Worm (Caenorhabditis elegans) whole organism, L3 larva: ENCODE data around the gene D1053.4.

Source experiments
- ZK546.5 ChIP-seq: sonication (generic microtip); optimal IDR thresholded peaks from 2 replicates; lab custom pipeline; 2017; ENCODE audit warnings: missing biosample characterization, missing genetic modification characterization
- aly-2 ChIP-seq: fragments of 150-350 bp; optimal IDR thresholded peaks from 2 replicates; lab custom pipeline; 2014; ENCODE audit warnings: missing biosample characterization, missing genetic modification characterization
- ama-1 ChIP-seq: fragments of 150-350 bp; optimal IDR thresholded peaks from 2 replicates; lab custom pipeline; 2018
- ceh-16 ChIP-seq: sonication (generic microtip); optimal IDR thresholded peaks from 2 replicates; lab custom pipeline; 2017; ENCODE audit warnings: missing biosample characterization, missing genetic modification characterization
- ceh-28 ChIP-seq: fragments of 150-350 bp; optimal IDR thresholded peaks from 2 replicates; lab custom pipeline; 2014; ENCODE audit warnings: missing biosample characterization, missing genetic modification reagents, missing genetic modification characterization
- ceh-82 ChIP-seq: fragments of 150-350 bp; optimal IDR thresholded peaks from 2 replicates; lab custom pipeline; 2014; ENCODE audit warnings: missing biosample characterization, missing genetic modification characterization
- ceh-9 ChIP-seq: sonication (generic microtip); optimal IDR thresholded peaks from 2 replicates; lab custom pipeline; 2018; ENCODE audit warnings: missing biosample characterization, missing genetic modification characterization
- daf-12 ChIP-seq: fragments of 150-350 bp; optimal IDR thresholded peaks from 2 replicates; lab custom pipeline; 2014; ENCODE audit warnings: missing biosample characterization, missing genetic modification reagents, missing genetic modification characterization
- egl-27 ChIP-seq: sonication (generic microtip); optimal IDR thresholded peaks from 4 replicates; lab custom pipeline; 2017; ENCODE audit warnings: missing biosample characterization, missing genetic modification reagents, missing genetic modification characterization
- egl-5 ChIP-seq: fragments of 150-350 bp; optimal IDR thresholded peaks from 2 replicates; lab custom pipeline; 2017; ENCODE audit warnings: missing biosample characterization, missing genetic modification reagents, missing genetic modification characterization, inconsistent platforms
- elt-1 ChIP-seq: fragments of 150-350 bp; optimal IDR thresholded peaks from 2 replicates; lab custom pipeline; 2014; ENCODE audit warnings: missing biosample characterization, missing genetic modification characterization
- elt-2 ChIP-seq: sonication (generic microtip); optimal IDR thresholded peaks from 2 replicates; lab custom pipeline; 2016; ENCODE audit warnings: missing genetic modification reagents, mild to moderate bottlenecking, missing genetic modification characterization, missing compliant biosample characterization
- eor-1 ChIP-seq, 2 experiments: fragments of 150-350 bp; optimal IDR thresholded peaks; 2 replicates each; lab custom pipeline; 2014 to 2018; ENCODE audit warnings: missing biosample characterization in 2 of 2, missing genetic modification characterization in 2 of 2
- fkh-10 ChIP-seq: sonication (generic microtip); optimal IDR thresholded peaks from 2 replicates; lab custom pipeline; 2017; ENCODE audit warnings: missing biosample characterization, missing genetic modification reagents, missing genetic modification characterization
- fkh-2 ChIP-seq: fragments of 150-350 bp; optimal IDR thresholded peaks from 2 replicates; lab custom pipeline; 2014; ENCODE audit warnings: missing biosample characterization, missing genetic modification reagents, missing genetic modification characterization
- fos-1 ChIP-seq: fragments of 150-350 bp; optimal IDR thresholded peaks from 2 replicates; lab custom pipeline; 2014; ENCODE audit warnings: missing biosample characterization, missing genetic modification characterization
- hmg-11 ChIP-seq: sonication (generic microtip); optimal IDR thresholded peaks from 2 replicates; lab custom pipeline; 2016; ENCODE audit warnings: missing genetic modification characterization, missing compliant biosample characterization
- lin-15B ChIP-seq: fragments of 150-350 bp; optimal IDR thresholded peaks from 2 replicates; lab custom pipeline; 2014; ENCODE audit warnings: missing biosample characterization, missing genetic modification characterization
- lin-39 ChIP-seq: fragments of 150-350 bp; optimal IDR thresholded peaks from 2 replicates; lab custom pipeline; 2018; ENCODE audit warnings: missing biosample characterization, missing genetic modification reagents, missing genetic modification characterization
- lsy-12 ChIP-seq: sonication (generic microtip); optimal IDR thresholded peaks from 2 replicates; lab custom pipeline; 2016; ENCODE audit warnings: mild to moderate bottlenecking, missing genetic modification characterization, missing compliant biosample characterization
- mdl-1 ChIP-seq: fragments of 150-350 bp; optimal IDR thresholded peaks from 2 replicates; lab custom pipeline; 2014; ENCODE audit warnings: missing biosample characterization, missing genetic modification characterization
- mml-1 ChIP-seq: fragments of 150-350 bp; sonication (generic microtip); optimal IDR thresholded peaks from 3 replicates; lab custom pipeline; 2014; ENCODE audit warnings: missing biosample characterization, missing genetic modification characterization
- nfya-1 ChIP-seq: sonication (generic microtip); optimal IDR thresholded peaks from 2 replicates; lab custom pipeline; 2017; ENCODE audit warnings: missing genetic modification characterization, mild to moderate bottlenecking, missing compliant biosample characterization, antibody characterized with exemption, moderate library complexity; ENCODE audit not compliant: insufficient read depth
- nhr-11 ChIP-seq: fragments of 150-350 bp; optimal IDR thresholded peaks from 2 replicates; lab custom pipeline; 2014; ENCODE audit warnings: missing biosample characterization, missing genetic modification characterization
- nhr-23 ChIP-seq: fragments of 150-350 bp; optimal IDR thresholded peaks from 2 replicates; lab custom pipeline; 2014; ENCODE audit warnings: missing biosample characterization, missing genetic modification reagents, missing genetic modification characterization
- nhr-237 ChIP-seq: fragments of 150-350 bp; optimal IDR thresholded peaks from 2 replicates; lab custom pipeline; 2014; ENCODE audit warnings: missing biosample characterization, missing genetic modification characterization
- nhr-67 ChIP-seq: fragments of 150-350 bp; optimal IDR thresholded peaks from 2 replicates; lab custom pipeline; 2014; ENCODE audit warnings: missing biosample characterization, missing genetic modification characterization
- nhr-76 ChIP-seq: fragments of 150-350 bp; sonication (generic microtip); optimal IDR thresholded peaks from 5 replicates; lab custom pipeline; 2014; ENCODE audit warnings: missing biosample characterization, missing genetic modification characterization
- nhr-77 ChIP-seq: fragments of 150-350 bp; optimal IDR thresholded peaks from 2 replicates; lab custom pipeline; 2014; ENCODE audit warnings: missing biosample characterization, missing genetic modification characterization
- pha-4 ChIP-seq: fragments of 150-350 bp; optimal IDR thresholded peaks from 2 replicates; lab custom pipeline; 2014; ENCODE audit warnings: missing biosample characterization, missing genetic modification reagents, missing genetic modification characterization
- pqm-1 ChIP-seq: fragments of 150-350 bp; optimal IDR thresholded peaks from 2 replicates; lab custom pipeline; 2017; ENCODE audit warnings: missing biosample characterization, missing genetic modification characterization, inconsistent platforms
- sea-2 ChIP-seq: fragments of 150-350 bp; sonication (generic microtip); optimal IDR thresholded peaks from 4 replicates; lab custom pipeline; 2014; ENCODE audit warnings: missing biosample characterization, missing genetic modification reagents, missing genetic modification characterization
- snpc-4 ChIP-seq: fragments of 150-350 bp; optimal IDR thresholded peaks from 2 replicates; lab custom pipeline; 2014; ENCODE audit warnings: missing biosample characterization, missing genetic modification characterization
- tbx-2 ChIP-seq: sonication (generic microtip); optimal IDR thresholded peaks from 2 replicates; lab custom pipeline; 2016; ENCODE audit warnings: mild to moderate bottlenecking, missing genetic modification characterization, missing compliant biosample characterization
- unc-39 ChIP-seq: sonication (generic microtip); optimal IDR thresholded peaks from 4 replicates; lab custom pipeline; 2017; ENCODE audit warnings: missing biosample characterization, missing genetic modification characterization
- unc-62 ChIP-seq: fragments of 150-350 bp; sonication (generic microtip); optimal IDR thresholded peaks from 4 replicates; lab custom pipeline; 2014; ENCODE audit warnings: missing biosample characterization, missing genetic modification reagents, missing genetic modification characterization
- zag-1 ChIP-seq: fragments of 150-350 bp; optimal IDR thresholded peaks from 2 replicates; lab custom pipeline; 2014; ENCODE audit warnings: missing biosample characterization, missing genetic modification characterization
- ztf-11 ChIP-seq: fragments of 150-350 bp; optimal IDR thresholded peaks from 2 replicates; lab custom pipeline; 2014; ENCODE audit warnings: missing biosample characterization, missing genetic modification characterization
- ztf-4 ChIP-seq: fragments of 150-350 bp; optimal IDR thresholded peaks from 2 replicates; lab custom pipeline; 2014; ENCODE audit warnings: missing biosample characterization, missing genetic modification characterization

The D1053.4 gene

ce11 chrX:11693092-11693491 is 30.5 kb downstream of the D1053.4 start, which contains the start of gene smcl-1 (continued):
- TF ChIP-seq eor-1 (tag; optimal IDR thresholded peaks at IDR 0.05; lab: Kevin White, UChicago) (no peak), lsy-12 (tag; lab: Kevin White, UChicago) (no peak), nhr-76 (tag; lab: Kevin White, UChicago) (no peak), fkh-2 (no peak), lin-15B (peak; percentile 41), nhr-77 (tag; lab: Kevin White, UChicago) (no peak), nhr-23 (tag; lab: Kevin White, UChicago) (no peak), fkh-10 (GFP tag; lab: Kevin White, UChicago) (no peak), pqm-1 (no peak), egl-27 (tag; lab: Kevin White, UChicago) (no peak), zag-1 (tag; lab: Kevin White, UChicago) (no peak), elt-2 (tag; lab: Kevin White, UChicago) (peak; percentile 28), daf-12 (tag; lab: Kevin White, UChicago) (no peak), ama-1 (lab: Kevin White, UChicago) (no peak), egl-5 (peak; percentile 54), mdl-1 (tag; lab: Kevin White, UChicago) (no peak), nhr-237 (tag; lab: Kevin White, UChicago) (no peak), snpc-4 (tag; lab: Kevin White, UChicago) (peak; percentile 57), ceh-82 (tag; lab: Kevin White, UChicago) (no peak), unc-62 (GFP tag; lab: Kevin White, UChicago) (no peak), ceh-9 (no peak)
- TF ChIP-seq, all 47 proteins: peak for 7

DNA sequence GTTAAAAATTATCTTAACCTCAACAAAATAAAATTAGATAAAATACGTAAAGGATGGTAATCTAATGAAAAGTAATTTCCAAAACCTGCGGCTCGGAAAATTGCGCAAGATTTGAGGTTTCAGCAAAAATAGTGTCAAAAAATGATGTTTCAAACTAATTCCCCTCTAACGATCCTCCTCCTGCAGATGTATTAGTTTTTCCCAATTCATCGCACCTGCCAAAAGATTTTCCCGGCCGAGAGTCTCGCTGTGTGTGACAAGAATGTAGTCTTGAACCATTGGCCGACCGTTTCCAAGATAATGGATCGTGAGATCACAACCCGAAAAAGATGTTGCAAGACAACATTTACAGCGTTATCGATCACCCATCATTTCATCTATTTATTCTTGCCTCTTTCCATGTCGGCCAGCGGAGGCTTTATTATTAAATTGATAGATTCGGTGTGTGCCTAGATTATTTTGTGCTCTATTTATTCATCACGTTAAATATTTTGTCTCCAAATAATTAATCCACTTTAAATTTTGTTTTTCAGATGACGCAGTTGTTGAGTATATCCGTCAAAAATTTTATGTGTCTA is 33.5 kb downstream of the D1053.4 start, which contains the start of the genes C44C10.10 and C44C10.5:
Gene C44C10.10, plus strand, starts transcription at position 301 of the 578 bp plus-strand sequence.
Gene C44C10.5, plus strand, starts transcription at position 528 of the 578 bp plus-strand sequence.
- TF ChIP-seq ZK546.5 = no peak
- TF ChIP-seq unc-39 = no peak

DNA sequence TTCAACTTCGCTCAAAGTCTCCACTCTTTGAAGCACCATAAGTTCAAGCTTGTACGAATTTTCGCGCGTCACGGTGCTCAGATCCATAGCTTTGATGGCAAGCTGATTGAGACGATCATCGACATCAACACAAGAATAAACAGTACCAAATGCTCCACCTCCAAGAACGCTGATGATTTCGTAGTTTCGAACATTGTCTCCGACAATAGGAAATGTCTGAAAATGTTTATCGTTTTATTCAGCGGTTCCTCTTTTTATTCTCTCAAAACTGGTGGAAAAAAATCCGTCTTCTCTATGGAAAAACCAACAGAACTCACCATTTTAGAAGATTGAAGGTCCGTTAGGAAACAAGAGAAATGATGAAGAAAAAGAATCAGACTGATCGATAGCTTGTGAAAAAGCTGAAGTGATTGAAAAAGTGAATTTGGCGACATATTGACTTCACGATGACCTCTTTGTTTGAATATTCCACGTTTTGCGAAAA is 35.7 kb downstream of the D1053.4 start, which contains the start of gene C44C10.7:
Gene C44C10.7, minus strand, starts transcription at position 434 of the 484 bp plus-strand sequence.
- TF ChIP-seq nhr-11 (tag; lab: Kevin White, UChicago) (no peak), daf-12 (tag; lab: Kevin White, UChicago) (no peak), nhr-23 (tag; lab: Kevin White, UChicago) (no peak), unc-39 (no peak), pha-4 (tag; lab: Kevin White, UChicago) (no peak), ceh-9 (no peak), lin-39 (tag; lab: Kevin White, UChicago) (no peak), snpc-4 (tag; lab: Kevin White, UChicago) (no peak), ztf-11 (tag; lab: Kevin White, UChicago) (no peak), ceh-16 (tag; lab: Kevin White, UChicago) (no peak), nfya-1 (tag; lab: Kevin White, UChicago) (no peak), tbx-2 (tag; lab: Kevin White, UChicago) (no peak), fos-1 (tag; lab: Kevin White, UChicago) (no peak), ama-1 (lab: Kevin White, UChicago) (no peak), ztf-4 (tag; lab: Kevin White, UChicago) (no peak), nhr-67 (tag; lab: Kevin White, UChicago) (no peak), ZK546.5 (no peak), mdl-1 (tag; lab: Kevin White, UChicago) (no peak)

DNA sequence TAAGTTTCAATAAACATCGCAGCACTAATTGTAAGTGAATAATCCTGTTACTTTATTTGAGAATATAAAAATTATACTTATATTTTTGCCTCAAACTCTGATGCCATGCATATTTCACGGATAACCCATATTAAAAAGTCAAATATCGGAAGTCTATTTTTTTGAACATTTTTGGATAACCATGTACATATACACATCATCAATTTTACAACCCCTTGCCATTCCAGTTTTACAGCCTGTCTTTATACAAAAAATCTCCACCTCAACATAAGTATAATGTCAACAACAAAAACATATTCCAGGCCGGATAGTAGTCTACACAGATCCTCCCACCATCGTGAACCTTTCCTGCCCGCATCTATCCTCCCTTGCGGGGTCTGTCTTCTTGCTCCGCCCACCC is 39.3 kb downstream of the D1053.4 start, which contains the start of gene hnd-1:
Gene hnd-1, plus strand, starts transcription at position 301 of the 400 bp plus-strand sequence.
- no peak for TF ChIP-seq nhr-23 (tag; lab: Kevin White, UChicago)
- no peak for TF ChIP-seq aly-2 (tag; lab: Kevin White, UChicago)
- TF ChIP-seq egl-27 (tag; lab: Kevin White, UChicago) = no peak
- TF ChIP-seq ceh-82 (tag; lab: Kevin White, UChicago) = no peak
- TF ChIP-seq fos-1 (tag; lab: Kevin White, UChicago) = no peak
- TF ChIP-seq ceh-16 (tag; lab: Kevin White, UChicago) = no peak
- TF ChIP-seq elt-1 (tag; lab: Kevin White, UChicago) = no peak
- no peak for TF ChIP-seq nhr-237 (tag; lab: Kevin White, UChicago)
- TF ChIP-seq mml-1 (tag; lab: Kevin White, UChicago) = no peak
- TF ChIP-seq hmg-11 (tag; lab: Kevin White, UChicago) = no peak
- TF ChIP-seq sea-2 = no peak
- no peak for TF ChIP-seq ztf-4 (tag; lab: Kevin White, UChicago)
- TF ChIP-seq ceh-28 (tag; lab: Kevin White, UChicago) = no peak
- TF ChIP-seq ztf-11 (tag; lab: Kevin White, UChicago) = no peak
- no peak for TF ChIP-seq nhr-11 (tag; lab: Kevin White, UChicago)
- no peak for TF ChIP-seq nfya-1 (tag; lab: Kevin White, UChicago)
